Worm (Caenorhabditis elegans): ENCODE data around the gene iff-1.

- TF ChIP-seq nhr-23 (tag; optimal IDR thresholded peaks at IDR 0.05) (no peak), egl-27 (tag; optimal IDR thresholded peaks at IDR 0.05) (no peak), R02D3.7 (tag; optimal IDR thresholded peaks at IDR 0.05) (no peak), lin-39 (tag; optimal IDR thresholded peaks at IDR 0.05) (no peak), elt-3 (tag; optimal IDR thresholded peaks at IDR 0.05) (no peak), nhr-21 (tag; optimal IDR thresholded peaks at IDR 0.05) (no peak), mdl-1 (tag; optimal IDR thresholded peaks at IDR 0.05) (no peak)
Observed at ce11 chrIII:9702665-9703252, 44.2 kb downstream of the iff-1 start.

Measured in whole organism, L2 larva.